Fruit fly (Drosophila melanogaster): ENCODE data around the gene CG42245.

The CG42245 gene

dm6 chr3L:2582753-2583536, 48.6 kb upstream of the CG42245 start (continued):
- TF ChIP-seq zfh2 (GFP tag; optimal IDR thresholded peaks at IDR 0.05), result no peak
- no peak for TF ChIP-seq CG6854 (GFP tag; optimal IDR thresholded peaks at IDR 0.05)
- no peak for TF ChIP-seq Tbp (GFP tag; optimal IDR thresholded peaks at IDR 0.05)
- TF ChIP-seq shn (GFP tag; optimal IDR thresholded peaks at IDR 0.05), result peak; percentile 70
- peak; percentile 70 for TF ChIP-seq CG14667 (GFP tag; IDR thresholded peaks at IDR 0.05)
- TF ChIP-seq CG31441 (GFP tag; IDR thresholded peaks at IDR 0.05), result peak; percentile 90
- peak; percentile 63 for TF ChIP-seq dm (GFP tag; optimal IDR thresholded peaks at IDR 0.05)
- TF ChIP-seq CG31388 (GFP tag; optimal IDR thresholded peaks at IDR 0.05), result peak; percentile 7
- no peak for TF ChIP-seq Usf (GFP tag; optimal IDR thresholded peaks at IDR 0.05)
- no peak for TF ChIP-seq pros (GFP tag; optimal IDR thresholded peaks at IDR 0.05)
- peak; percentile 43 for TF ChIP-seq CG10274 (GFP tag; optimal IDR thresholded peaks at IDR 0.05)
- TF ChIP-seq sisA (GFP tag; IDR thresholded peaks at IDR 0.05), result peak; percentile 92
- peak; percentile 75 for TF ChIP-seq CG11247 (GFP tag; IDR thresholded peaks at IDR 0.05)
- peak; percentile 11 for TF ChIP-seq CG6683 (GFP tag; optimal IDR thresholded peaks at IDR 0.05)
- TF ChIP-seq CG4404 (GFP tag; IDR thresholded peaks at IDR 0.05), result peak; percentile 38; the same call in 1 of the 2 replicates
- TF ChIP-seq Jarid2 (GFP tag; optimal IDR thresholded peaks at IDR 0.05), result peak; percentile 49
- peak; percentile 28; the same call in 1 of the 2 replicates for TF ChIP-seq toy (GFP tag; IDR thresholded peaks at IDR 0.05)
- TF ChIP-seq Spps (tag; optimal IDR thresholded peaks at IDR 0.05), result peak; percentile 75
- no peak for TF ChIP-seq CG1832 (GFP tag; optimal IDR thresholded peaks at IDR 0.05)
- 0 out of 3 replicates have a peak, but pooled peaks have one; percentile 24 for TF ChIP-seq Doc3 (GFP tag; IDR thresholded peaks at IDR 0.05; ENCODE audit: partially characterized antibody)
- TF ChIP-seq HmgD (GFP tag; optimal IDR thresholded peaks at IDR 0.05), result no peak
- TF ChIP-seq CG6689 (GFP tag; IDR thresholded peaks at IDR 0.05), result peak; percentile 88
- peak; percentile 77 for TF ChIP-seq CG30403 (GFP tag; optimal IDR thresholded peaks at IDR 0.05)
- peak; percentile 84 for TF ChIP-seq Nf-YA (GFP tag; IDR thresholded peaks at IDR 0.05)
- TF ChIP-seq scrt (GFP tag; optimal IDR thresholded peaks at IDR 0.05), result peak; percentile 57
- TF ChIP-seq Ravus (GFP tag; IDR thresholded peaks at IDR 0.05), result no peak; the same call in none of the 2 replicates
- no peak for TF ChIP-seq Neu2 (GFP tag; optimal IDR thresholded peaks at IDR 0.05; ENCODE audit: borderline replicate concordance)
- TF ChIP-seq CG7745 (tag; optimal IDR thresholded peaks at IDR 0.05), result peak; percentile 46
- no peak for TF ChIP-seq prd (optimal IDR thresholded peaks at IDR 0.05)
- TF ChIP-seq prd (GFP tag; IDR thresholded peaks at IDR 0.05), result peak; percentile 88
- peak; percentile 93 for TF ChIP-seq ara (GFP tag; IDR thresholded peaks at IDR 0.05)
- no peak for TF ChIP-seq sug (tag; optimal IDR thresholded peaks at IDR 0.05)
- no peak for TF ChIP-seq fd102C (GFP tag; optimal IDR thresholded peaks at IDR 0.05)
- TF ChIP-seq BtbVII (GFP tag; optimal IDR thresholded peaks at IDR 0.05), result peak; percentile 43
- peak; percentile 88 for TF ChIP-seq Drgx (GFP tag; IDR thresholded peaks at IDR 0.05)
- peak; percentile 77 for TF ChIP-seq CG12071 (GFP tag; optimal IDR thresholded peaks at IDR 0.05)
- no peak for TF ChIP-seq Hr39 (optimal IDR thresholded peaks at IDR 0.05)
- TF ChIP-seq crol (GFP tag; IDR thresholded peaks at IDR 0.05), result peak; percentile 19; the same call in 1 of the 2 replicates
- peak; percentile 88 for TF ChIP-seq Oli (tag; optimal IDR thresholded peaks at IDR 0.05)
- no peak for TF ChIP-seq CG18011 (GFP tag; optimal IDR thresholded peaks at IDR 0.05)
- peak; percentile 83 for TF ChIP-seq PHDP (tag; optimal IDR thresholded peaks at IDR 0.05)
- TF ChIP-seq CG5245 (GFP tag; optimal IDR thresholded peaks at IDR 0.05), result peak; percentile 84
- TF ChIP-seq NfI (GFP tag; optimal IDR thresholded peaks at IDR 0.05), result peak; percentile 76
- TF ChIP-seq Doc2 (GFP tag; IDR thresholded peaks at IDR 0.05), result no peak
- TF ChIP-seq CG12219 (GFP tag; optimal IDR thresholded peaks at IDR 0.05), result peak; percentile 69
- no peak for TF ChIP-seq br (optimal IDR thresholded peaks at IDR 0.05)
- peak; percentile 75 for TF ChIP-seq Atf3 (GFP tag; optimal IDR thresholded peaks at IDR 0.05)
- peak; percentile 90 for TF ChIP-seq gem (tag; optimal IDR thresholded peaks at IDR 0.05)
- peak; percentile 61 to 79 for TF ChIP-seq dpn (GFP tag; optimal IDR thresholded peaks at IDR 0.05)
- TF ChIP-seq dati (GFP tag; IDR thresholded peaks at IDR 0.05), result peak; percentile 84
- no peak for TF ChIP-seq dan (GFP tag; IDR thresholded peaks at IDR 0.05)
